Fruit fly (Drosophila melanogaster): Measurements from ENCODE around the gene RSG7.

- no peak for TF ChIP-seq psq (optimal IDR thresholded peaks at IDR 0.05)
- TF ChIP-seq usp (GFP tag; optimal IDR thresholded peaks at IDR 0.05), result no peak
- no peak for TF ChIP-seq CG8478 (optimal IDR thresholded peaks at IDR 0.05)
Observed at dm6 chrX:16846575-16846974, 2.3 kb upstream of the RSG7 start.
